Fruit fly (Drosophila melanogaster) whole organism, wandering third instar larva: ENCODE measurements around the gene Flacc.

Experiments
- Dfd ChIP-seq: fragments of >200 bp; optimal IDR thresholded peaks from 2 replicates; lab custom pipeline; 2017; ENCODE audit warnings: missing biosample characterization, missing genetic modification characterization
- pan ChIP-seq: fragments of >200 bp; optimal IDR thresholded peaks from 2 replicates; lab custom pipeline; 2017

DNA sequence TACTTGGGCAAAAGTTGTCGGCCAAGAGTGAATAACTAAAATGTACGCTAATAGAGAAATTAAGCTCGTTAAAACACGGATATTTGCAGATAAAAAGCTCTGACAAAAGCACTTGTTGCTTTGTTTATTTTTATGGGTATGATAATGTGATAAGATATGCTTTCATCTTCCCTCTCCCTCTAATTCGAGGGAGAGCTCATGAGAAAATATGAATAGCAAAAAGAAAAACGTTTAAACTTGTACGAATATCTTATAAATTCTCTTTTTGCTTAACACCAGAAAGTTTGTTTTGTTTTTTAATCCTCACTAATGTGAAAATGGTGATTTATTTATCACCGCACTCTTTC, 44.4 kb downstream of the Flacc start:
- TF ChIP-seq Dfd (no peak), pan (lab: Kevin White, UChicago) (no peak)
